Fruit fly (Drosophila melanogaster) whole organism, embryonic: Measurements from ENCODE around the gene Prx5.

Experiments used
- Ada2b ChIP-seq: fragments of 200-800 bp; sonication (Bioruptor generic); IDR thresholded peaks from 2 replicates; pipeline ENCODE4 v1.3.6; 2022; ENCODE audit warnings: missing biosample characterization, missing genetic modification characterization
- Atf6 ChIP-seq: fragments of 200-800 bp; sonication (Bioruptor generic); IDR thresholded peaks from 2 replicates; pipeline ENCODE4 v1.3.6; 2022; ENCODE audit warnings: missing biosample characterization, missing genetic modification characterization
- B-H1 ChIP-seq: fragments of 200-800 bp; sonication (Bioruptor generic); IDR thresholded peaks from 3 replicates; pipeline ENCODE4 v1.3.6; 2022; ENCODE audit warnings: missing biosample characterization, missing genetic modification characterization
- BEAF-32 ChIP-seq: fragments of 200-800 bp; sonication (Bioruptor generic); optimal IDR thresholded peaks from 3 replicates; lab custom pipeline; 2017; ENCODE audit warnings: missing biosample characterization, missing genetic modification characterization, mild to moderate bottlenecking, moderate library complexity, missing genetic modification reagents
- Bteb2 ChIP-seq: fragments of 200-800 bp; sonication (Bioruptor generic); optimal IDR thresholded peaks from 2 replicates; lab custom pipeline; 2016; ENCODE audit warnings: missing biosample characterization, missing genetic modification characterization
- CG11085 ChIP-seq: fragments of 200-800 bp; sonication (Bioruptor generic); IDR thresholded peaks from 2 replicates; pipeline ENCODE4 v1.3.6; 2022; ENCODE audit warnings: missing biosample characterization, missing genetic modification characterization
- CG11456 ChIP-seq: fragments of 200-800 bp; sonication (Bioruptor generic); IDR thresholded peaks from 3 replicates; pipeline ENCODE4 v1.3.6; 2022; ENCODE audit warnings: missing biosample characterization, missing genetic modification characterization
- CG12219 ChIP-seq: fragments of 200-800 bp; sonication (Bioruptor generic); optimal IDR thresholded peaks from 3 replicates; lab custom pipeline; 2018; ENCODE audit warnings: missing biosample characterization, mild to moderate bottlenecking, missing genetic modification characterization
- CG12236 ChIP-seq: fragments of 200-800 bp; sonication (Bioruptor generic); optimal IDR thresholded peaks from 2 replicates; lab custom pipeline; 2016; ENCODE audit warnings: missing biosample characterization, missing genetic modification characterization
- CG14014 ChIP-seq: fragments of 200-800 bp; sonication (Bioruptor generic); IDR thresholded peaks from 2 replicates; pipeline ENCODE4 v1.3.6; 2022; ENCODE audit warnings: missing biosample characterization, missing genetic modification characterization
- CG1647 ChIP-seq: fragments of 200-800 bp; sonication (Bioruptor generic); optimal IDR thresholded peaks from 3 replicates; lab custom pipeline; 2016; ENCODE audit warnings: missing biosample characterization, missing genetic modification characterization
- CG18599 ChIP-seq: fragments of 200-800 bp; sonication (Bioruptor generic); optimal IDR thresholded peaks from 3 replicates; lab custom pipeline; 2017; ENCODE audit warnings: missing biosample characterization, missing genetic modification characterization, mild to moderate bottlenecking, moderate library complexity, missing genetic modification reagents
- CG31388 ChIP-seq: fragments of 200-800 bp; sonication (Bioruptor generic); optimal IDR thresholded peaks from 2 replicates; lab custom pipeline; 2016; ENCODE audit warnings: missing biosample characterization, missing genetic modification characterization
- CG4282 ChIP-seq: fragments of 200-800 bp; sonication (Bioruptor generic); optimal IDR thresholded peaks from 2 replicates; lab custom pipeline; 2016; ENCODE audit warnings: missing biosample characterization, missing genetic modification characterization
- CG5245 ChIP-seq: fragments of 200-800 bp; sonication (Bioruptor generic); optimal IDR thresholded peaks from 3 replicates; lab custom pipeline; 2016; ENCODE audit warnings: missing biosample characterization, missing genetic modification characterization
- CG7786 ChIP-seq: fragments of 200-800 bp; sonication (Bioruptor generic); optimal IDR thresholded peaks from 2 replicates; lab custom pipeline; 2016; ENCODE audit warnings: missing biosample characterization, missing genetic modification characterization
- CG8388 ChIP-seq: fragments of 200-800 bp; sonication (Bioruptor generic); optimal IDR thresholded peaks from 2 replicates; lab custom pipeline; 2019; ENCODE audit warnings: missing biosample characterization, mild to moderate bottlenecking, missing genetic modification characterization, moderate library complexity
- E2f2 ChIP-seq: fragments of 200-800 bp; sonication (Bioruptor generic); IDR thresholded peaks from 2 replicates; pipeline ENCODE4 v1.3.6; 2022; ENCODE audit warnings: missing biosample characterization, missing genetic modification characterization
- Ets97D ChIP-seq: fragments of 200-800 bp; sonication (Bioruptor generic); optimal IDR thresholded peaks from 3 replicates; lab custom pipeline; 2016; ENCODE audit warnings: missing biosample characterization, missing genetic modification characterization
- Fer2 ChIP-seq: fragments of 200-800 bp; sonication (Bioruptor generic); optimal IDR thresholded peaks from 2 replicates; lab custom pipeline; 2018; ENCODE audit warnings: missing biosample characterization, mild to moderate bottlenecking, missing genetic modification characterization, moderate library complexity
- Fer3 ChIP-seq: fragments of 200-800 bp; sonication (Bioruptor generic); optimal IDR thresholded peaks from 2 replicates; lab custom pipeline; 2018; ENCODE audit warnings: missing biosample characterization, mild to moderate bottlenecking, missing genetic modification characterization, moderate library complexity
- Gug ChIP-seq: fragments of 200-800 bp; sonication (Bioruptor generic); IDR thresholded peaks from 4 replicates; pipeline ENCODE4 v1.3.6; 2022; ENCODE audit warnings: missing biosample characterization, missing genetic modification characterization
- H15 ChIP-seq: fragments of 200-800 bp; sonication (Bioruptor generic); IDR thresholded peaks from 3 replicates; pipeline ENCODE4 v1.3.6; 2022; ENCODE audit warnings: missing biosample characterization, missing genetic modification characterization
- Hr78 ChIP-seq, 2 experiments: fragments of 200-800 bp in 1 of 2; fragments of >200 bp in 1 of 2; sonication (Bioruptor generic) in 1 of 2; optimal IDR thresholded peaks; 2 replicates each; lab custom pipeline; 2017 to 2019; ENCODE audit warnings: missing biosample characterization in 2 of 2, missing genetic modification characterization in 2 of 2, mild to moderate bottlenecking in 1 of 2, moderate library complexity in 1 of 2
- Kr ChIP-seq: fragments of 200-800 bp; sonication (Bioruptor generic); optimal IDR thresholded peaks from 2 replicates; lab custom pipeline; 2017; ENCODE audit warnings: missing biosample characterization, mild to moderate bottlenecking, missing genetic modification characterization
- Taf1 ChIP-seq: fragments of 200-800 bp; sonication (Bioruptor generic); IDR thresholded peaks from 2 replicates; pipeline ENCODE4 v1.3.6; 2022; ENCODE audit warnings: missing biosample characterization, missing genetic modification characterization
- Xrp1 ChIP-seq: fragments of 200-800 bp; sonication (Bioruptor generic); IDR thresholded peaks from 2 replicates; pipeline ENCODE4 v1.3.6; 2022; ENCODE audit warnings: missing biosample characterization, missing genetic modification characterization
- ac ChIP-seq: fragments of 200-800 bp; sonication (Bioruptor generic); optimal IDR thresholded peaks from 3 replicates; lab custom pipeline; 2017; ENCODE audit warnings: missing biosample characterization, mild to moderate bottlenecking, missing genetic modification characterization
- al ChIP-seq: fragments of 200-800 bp; sonication (Bioruptor generic); IDR thresholded peaks from 2 replicates; pipeline ENCODE4 v1.3.6; 2022; ENCODE audit warnings: missing biosample characterization, missing genetic modification characterization
- ash1 ChIP-seq: fragments of 200-800 bp; sonication (Bioruptor generic); optimal IDR thresholded peaks from 2 replicates; lab custom pipeline; 2018; ENCODE audit warnings: missing biosample characterization, mild to moderate bottlenecking, missing genetic modification characterization
- corto ChIP-seq: fragments of 200-800 bp; sonication (Bioruptor generic); optimal IDR thresholded peaks from 2 replicates; lab custom pipeline; 2016; ENCODE audit warnings: missing biosample characterization, mild to moderate bottlenecking, missing genetic modification characterization, moderate library complexity
- disco-r ChIP-seq: fragments of 200-800 bp; sonication (Bioruptor generic); optimal IDR thresholded peaks from 2 replicates; lab custom pipeline; 2016; ENCODE audit warnings: missing biosample characterization, missing genetic modification characterization
- ewg ChIP-seq: fragments of 200-800 bp; sonication (Bioruptor generic); optimal IDR thresholded peaks from 3 replicates; lab custom pipeline; 2017; ENCODE audit warnings: mild to moderate bottlenecking, missing biosample characterization, missing genetic modification reagents, missing genetic modification characterization
- eyg ChIP-seq: fragments of 200-800 bp; sonication (Bioruptor generic); optimal IDR thresholded peaks from 3 replicates; lab custom pipeline; 2016; ENCODE audit warnings: missing biosample characterization, missing genetic modification characterization
- grn ChIP-seq: fragments of 200-800 bp; sonication (Bioruptor generic); optimal IDR thresholded peaks from 3 replicates; lab custom pipeline; 2017; ENCODE audit warnings: missing biosample characterization, missing genetic modification characterization
- gsb ChIP-seq: fragments of 200-800 bp; sonication (Bioruptor generic); IDR thresholded peaks from 2 replicates; pipeline ENCODE4 v1.3.6; 2022; ENCODE audit warnings: missing biosample characterization, missing genetic modification characterization
- inv ChIP-seq: fragments of 200-800 bp; sonication (Bioruptor generic); IDR thresholded peaks from 2 replicates; pipeline ENCODE4 v1.3.6; 2022; ENCODE audit warnings: missing biosample characterization, missing genetic modification characterization; ENCODE audit not compliant: partially characterized antibody
- jing ChIP-seq: fragments of 200-800 bp; sonication (Bioruptor generic); optimal IDR thresholded peaks from 2 replicates; lab custom pipeline; 2018; ENCODE audit warnings: missing biosample characterization, mild to moderate bottlenecking, missing genetic modification characterization
- lov ChIP-seq, 2 experiments: fragments of 200-800 bp in 1 of 2; fragments of >200 bp in 1 of 2; sonication (Bioruptor generic) in 1 of 2; IDR thresholded peaks in 1 of 2; optimal IDR thresholded peaks in 1 of 2; 2 replicates in 1 of 2; 3 replicates in 1 of 2; pipeline versions ENCODE4 v1.3.6 to Lab custom; 2017 to 2022; ENCODE audit warnings: missing biosample characterization in 1 of 2, missing genetic modification characterization in 1 of 2
- onecut ChIP-seq: fragments of 200-800 bp; sonication (Bioruptor generic); IDR thresholded peaks from 2 replicates; pipeline ENCODE4 v1.3.6; 2022; ENCODE audit warnings: missing biosample characterization, missing genetic modification characterization
- p53 ChIP-seq: fragments of 200-800 bp; sonication (Bioruptor generic); optimal IDR thresholded peaks from 2 replicates; lab custom pipeline; 2016; ENCODE audit warnings: missing biosample characterization, missing genetic modification characterization
- prd ChIP-seq, 3 experiments: fragments of >200 bp in 2 of 3; fragments of 200-800 bp in 1 of 3; sonication (Bioruptor generic) in 1 of 3; optimal IDR thresholded peaks in 2 of 3; IDR thresholded peaks in 1 of 3; 2 replicates in 2 of 3; 3 replicates in 1 of 3; pipeline versions ENCODE4 v1.3.6 to Lab custom; 2017 to 2022; ENCODE audit warnings: missing biosample characterization in 1 of 3, missing genetic modification characterization in 1 of 3
- pum ChIP-seq: fragments of 200-800 bp; sonication (Bioruptor generic); optimal IDR thresholded peaks from 2 replicates; lab custom pipeline; 2016; ENCODE audit warnings: missing biosample characterization, missing genetic modification characterization
- pzg ChIP-seq: fragments of 200-800 bp; sonication (Bioruptor generic); optimal IDR thresholded peaks from 3 replicates; lab custom pipeline; 2018; ENCODE audit warnings: missing biosample characterization, mild to moderate bottlenecking, missing genetic modification characterization, moderate library complexity
- seq ChIP-seq: fragments of 200-800 bp; sonication (Bioruptor generic); IDR thresholded peaks from 2 replicates; pipeline ENCODE4 v1.3.6; 2022; ENCODE audit warnings: missing biosample characterization, missing genetic modification characterization
- slbo ChIP-seq: fragments of 200-800 bp; sonication (Bioruptor generic); IDR thresholded peaks from 2 replicates; pipeline ENCODE4 v1.3.6; 2022; ENCODE audit warnings: missing biosample characterization, missing genetic modification characterization
- tio ChIP-seq: fragments of 200-800 bp; sonication (Bioruptor generic); optimal IDR thresholded peaks from 2 replicates; lab custom pipeline; 2017; ENCODE audit warnings: missing biosample characterization, missing genetic modification characterization, inconsistent platforms
- tll ChIP-seq, 2 experiments: fragments of 200-800 bp in 1 of 2; fragments of >200 bp in 1 of 2; sonication (Bioruptor generic) in 1 of 2; optimal IDR thresholded peaks; 2 replicates each; lab custom pipeline; 2017 to 2019; ENCODE audit warnings: missing biosample characterization in 2 of 2, missing genetic modification characterization in 2 of 2, mild to moderate bottlenecking in 1 of 2, moderate library complexity in 1 of 2
- unc-4 ChIP-seq: fragments of 200-800 bp; sonication (Bioruptor generic); IDR thresholded peaks from 2 replicates; pipeline ENCODE4 v1.3.6; 2022; ENCODE audit warnings: missing biosample characterization, missing genetic modification characterization; ENCODE audit not compliant: partially characterized antibody
- unpg ChIP-seq: fragments of 200-800 bp; sonication (Bioruptor generic); optimal IDR thresholded peaks from 3 replicates; lab custom pipeline; 2018; ENCODE audit warnings: missing biosample characterization, mild to moderate bottlenecking, missing genetic modification characterization, moderate library complexity

Prx5 gene

dm6 chr3R:18215900-18216299 lies 48.8 kb upstream of the Prx5 start, which contains the start of gene CG14314 (continued):
- TF ChIP-seq Gug (GFP tag; lab: Robert Waterston, UW), result no peak
- TF ChIP-seq CG31388, result no peak
- no peak for TF ChIP-seq slbo
- TF ChIP-seq CG12236, result no peak
- peak; percentile 30 for TF ChIP-seq BEAF-32 (GFP tag; lab: Kevin White, UChicago)
- no peak for TF ChIP-seq unpg (GFP tag; lab: Kevin White, UChicago)
- peak; percentile 1 for TF ChIP-seq pzg (GFP tag; lab: Kevin White, UChicago)
- TF ChIP-seq Fer3, result no peak
- TF ChIP-seq eyg (GFP tag; lab: Kevin White, UChicago), result no peak
- TF ChIP-seq seq (GFP tag; lab: Robert Waterston, UW), result no peak
- TF ChIP-seq p53 (GFP tag; lab: Kevin White, UChicago), result no peak
- TF ChIP-seq inv (GFP tag; lab: Robert Waterston, UW), result peak; percentile 39; the same call in 1 of the 2 replicates
- peak; percentile 16; the same call in 1 of the 2 replicates for TF ChIP-seq unc-4 (GFP tag; lab: Robert Waterston, UW)
- no peak for TF ChIP-seq CG1647 (GFP tag; lab: Kevin White, UChicago)
- TF ChIP-seq CG11456 (GFP tag; lab: Robert Waterston, UW), result no peak
- TF ChIP-seq lov (optimal IDR thresholded peaks at IDR 0.05; lab: Kevin White, UChicago), result no peak
- no peak for TF ChIP-seq lov (GFP tag; IDR thresholded peaks at IDR 0.05; lab: Robert Waterston, UW)
- TF ChIP-seq CG7786, result no peak
- TF ChIP-seq onecut (GFP tag; lab: Robert Waterston, UW), result peak; percentile 93
- no peak for TF ChIP-seq ac (GFP tag; lab: Kevin White, UChicago)
- no peak for TF ChIP-seq Hr78 (GFP tag; optimal IDR thresholded peaks at IDR 0.05; lab: Kevin White, UChicago)
- TF ChIP-seq ewg (GFP tag; lab: Kevin White, UChicago), result peak; percentile 92
- no peak for TF ChIP-seq CG5245 (GFP tag; lab: Kevin White, UChicago)
- TF ChIP-seq grn (GFP tag; lab: Kevin White, UChicago), result no peak
- TF ChIP-seq CG4282, result no peak

- peak; percentile 24 for TF ChIP-seq pum (GFP tag; lab: Kevin White, UChicago)
- peak; percentile 66 for TF ChIP-seq E2f2 (GFP tag; lab: Robert Waterston, UW)
- TF ChIP-seq CG11085 (GFP tag; lab: Robert Waterston, UW), result no peak
- peak; percentile 13 for TF ChIP-seq tio (GFP tag; lab: Kevin White, UChicago)
- no peak for TF ChIP-seq tll (GFP tag; optimal IDR thresholded peaks at IDR 0.05; lab: Kevin White, UChicago)
- no peak for TF ChIP-seq Taf1 (GFP tag; lab: Robert Waterston, UW)
- TF ChIP-seq disco-r (GFP tag; lab: Kevin White, UChicago), result no peak
- TF ChIP-seq ash1 (GFP tag; lab: Kevin White, UChicago), result no peak
- no peak for TF ChIP-seq gsb (GFP tag; lab: Robert Waterston, UW)
- peak; percentile 48; the same call in 1 of the 2 replicates for TF ChIP-seq CG14014 (GFP tag; lab: Robert Waterston, UW)
- no peak for TF ChIP-seq Kr (GFP tag; lab: Kevin White, UChicago)
- TF ChIP-seq eyg (GFP tag; lab: Kevin White, UChicago), result peak; percentile 15
- TF ChIP-seq Ada2b (GFP tag; lab: Robert Waterston, UW), result peak; percentile 47; the same call in 1 of the 2 replicates
- TF ChIP-seq Xrp1 (GFP tag; lab: Robert Waterston, UW), result no peak
- TF ChIP-seq jing (GFP tag; lab: Kevin White, UChicago), result no peak
- TF ChIP-seq H15 (GFP tag; lab: Robert Waterston, UW), result peak; percentile 25; the same call in 1 of the 3 replicates
- TF ChIP-seq Ets97D (GFP tag; lab: Kevin White, UChicago), result peak; percentile 50
- no peak for TF ChIP-seq CG12219
- no peak for TF ChIP-seq Gug (GFP tag; lab: Robert Waterston, UW)
- peak; percentile 7 for TF ChIP-seq CG18599 (GFP tag; lab: Kevin White, UChicago)
- TF ChIP-seq al, result 0 out of 2 replicates have a peak, but pooled peaks have one; percentile 10
- no peak for TF ChIP-seq corto (GFP tag; lab: Kevin White, UChicago)
- TF ChIP-seq prd (optimal IDR thresholded peaks at IDR 0.05; lab: Kevin White, UChicago), result no peak
- TF ChIP-seq prd (GFP tag; IDR thresholded peaks at IDR 0.05; lab: Robert Waterston, UW), result no peak
- TF ChIP-seq Atf6, result peak; percentile 10; the same call in 1 of the 2 replicates
- TF ChIP-seq CG8388 (GFP tag; lab: Kevin White, UChicago), result no peak
- TF ChIP-seq Bteb2 (GFP tag; lab: Kevin White, UChicago), result peak; percentile 23
- TF ChIP-seq B-H1 (GFP tag; lab: Robert Waterston, UW), result no peak
- no peak for TF ChIP-seq Fer2
These were observed 48.2 kb upstream of the Prx5 start for dm6 chr3R:18215300-18215699.
